Fruit fly (Drosophila melanogaster) whole organism, wandering third instar larva: Measurements from ENCODE around the gene Tusp.

Experiments
- Dfd ChIP-seq: fragments of >200 bp; optimal IDR thresholded peaks from 2 replicates; lab custom pipeline; 2017; ENCODE audit warnings: missing biosample characterization, missing genetic modification characterization
- sv ChIP-seq: fragments of 200-800 bp; sonication (Bioruptor generic); optimal IDR thresholded peaks from 3 replicates; lab custom pipeline; 2016; ENCODE audit warnings: missing biosample characterization, missing genetic modification characterization

dm6 chr3R:27681799-27682198, 74.1 kb downstream of the Tusp start, which contains the start of gene Sce:
- TF ChIP-seq sv (no peak), Dfd (no peak)
